Worm (Caenorhabditis elegans): ENCODE data around the gene C54F6.3.

ce11 chrV:7547479-7547878 is 14.4 kb downstream of the C54F6.3 start, which contains the start of gene ftn-1:
- TF ChIP-seq him-1 (tag; optimal IDR thresholded peaks at IDR 0.05) (no peak), dao-5 (tag; optimal IDR thresholded peaks at IDR 0.05) (no peak)
